Worm (Caenorhabditis elegans): ENCODE results near the gene hda-10.
A peak's percentile ranks its signal among the peaks of the same experiment; 100 is the strongest.

The hda-10 gene

DNA sequence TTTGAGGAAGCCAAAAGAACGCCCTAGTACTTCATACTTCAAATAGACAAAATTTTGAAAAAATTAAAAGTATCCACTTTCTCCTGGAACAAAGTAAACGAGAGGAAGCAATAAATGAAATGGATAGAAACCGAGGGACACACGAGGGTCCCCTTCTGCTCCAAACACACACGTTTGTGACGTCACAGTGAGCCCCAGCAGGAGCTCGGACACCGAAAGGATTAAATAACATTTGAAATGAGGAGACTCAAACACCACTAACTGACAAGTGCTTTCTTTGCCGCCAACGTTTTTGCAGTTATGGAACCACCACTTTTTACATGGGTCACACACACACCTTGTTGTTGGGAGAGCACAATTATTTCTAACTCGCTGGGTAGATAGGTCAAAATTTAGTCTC lies 21.0 kb downstream of the hda-10 start:
- TF ChIP-seq lin-35 (GFP tag; optimal IDR thresholded peaks at IDR 0.05) (peak in 1 of 3 experiments; percentile 31), let-607 (tag; optimal IDR thresholded peaks at IDR 0.05) (no peak)

DNA sequence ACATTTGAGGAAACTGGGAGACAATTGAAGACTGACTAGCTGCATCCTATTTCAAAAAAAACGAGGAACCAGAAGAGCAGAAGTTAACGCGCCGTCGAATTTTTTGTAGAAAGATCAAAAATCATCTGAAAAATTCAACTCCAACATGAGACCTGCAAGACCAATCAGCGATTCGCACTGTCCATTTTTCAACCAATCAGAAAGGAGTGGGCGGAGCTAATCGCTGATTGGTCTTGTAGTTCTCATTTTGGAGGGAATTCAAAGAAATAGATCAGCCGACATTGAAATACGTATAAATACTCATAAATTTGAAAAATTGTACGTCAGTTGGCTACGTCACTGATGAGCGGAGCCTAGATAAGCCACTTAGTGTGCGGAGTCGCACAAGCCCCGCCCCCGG lies 25.1 kb downstream of the hda-10 start:
- TF ChIP-seq mxl-1 (tag; optimal IDR thresholded peaks at IDR 0.05) (no peak), nfyb-1 (GFP tag; IDR thresholded peaks at IDR 0.05) (0 out of 2 replicates have a peak, but pooled peaks have one; percentile 40)

DNA sequence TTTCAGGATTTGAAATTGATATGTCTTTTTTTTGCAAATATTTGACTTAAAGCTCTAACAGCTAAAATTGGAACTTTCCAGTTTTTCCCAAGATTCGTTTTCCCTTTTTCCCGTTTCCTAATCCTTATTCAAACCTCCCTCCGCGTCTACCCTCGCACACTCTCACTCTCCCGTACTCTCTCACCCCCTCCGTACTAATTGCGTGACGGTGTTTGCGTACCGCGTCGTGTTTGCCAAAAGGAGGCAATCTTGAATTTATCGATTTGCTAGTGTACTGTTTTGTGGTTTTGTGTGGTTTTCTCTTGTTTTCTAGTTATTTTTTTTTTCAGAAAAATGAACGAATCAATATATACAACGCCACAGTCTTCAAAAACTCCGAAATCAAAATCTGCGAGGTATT lies 26.1 kb downstream of the hda-10 start, which contains the start of gene citk-1:
Gene citk-1 (plus strand): TSS at position 323 of the 400 bp plus-strand sequence.
- TF ChIP-seq lin-35 (GFP tag; optimal IDR thresholded peaks at IDR 0.05) (peak in 1 of 3 experiments; percentile 88), hmg-1.2 (GFP tag; IDR thresholded peaks at IDR 0.05) (peak; percentile 92), ceh-27 (GFP tag; optimal IDR thresholded peaks at IDR 0.05) (peak; percentile 37), snpc-4 (GFP tag; optimal IDR thresholded peaks at IDR 0.05) (no peak), snpc-4 (tag; optimal IDR thresholded peaks at IDR 0.05) (peak; percentile 5 to 54 (median 37)), ztf-25 (GFP tag; IDR thresholded peaks at IDR 0.05) (no peak), lag-1 (GFP tag; IDR thresholded peaks at IDR 0.05) (no peak), attf-5 (GFP tag; optimal IDR thresholded peaks at IDR 0.05) (peak; percentile 6), nhr-90 (tag; optimal IDR thresholded peaks at IDR 0.05) (no peak), dpl-1 (GFP tag; optimal IDR thresholded peaks at IDR 0.05) (peak; percentile 84), aptf-3 (GFP tag; IDR thresholded peaks at IDR 0.05) (no peak), nhr-27 (tag; optimal IDR thresholded peaks at IDR 0.05) (no peak), efl-1 (GFP tag; optimal IDR thresholded peaks at IDR 0.05) (peak; percentile 69), lir-1 (GFP tag; conservative IDR thresholded peaks at IDR 0.05) (no peak), mcd-1 (GFP tag; IDR thresholded peaks at IDR 0.05) (peak; percentile 57), ekl-4 (GFP tag; IDR thresholded peaks at IDR 0.05) (peak; percentile 58; the same call in 1 of the 2 replicates), lin-54 (GFP tag; optimal IDR thresholded peaks at IDR 0.05) (peak; percentile 88), nfya-2 (GFP tag; IDR thresholded peaks at IDR 0.05) (no peak), F52B5.7 (tag; optimal IDR thresholded peaks at IDR 0.05) (no peak), pha-4 (tag; optimal IDR thresholded peaks at IDR 0.05) (peak; percentile 49), zim-3 (tag; optimal IDR thresholded peaks at IDR 0.05) (no peak), F33H1.4 (GFP tag; IDR thresholded peaks at IDR 0.05) (no peak)

DNA sequence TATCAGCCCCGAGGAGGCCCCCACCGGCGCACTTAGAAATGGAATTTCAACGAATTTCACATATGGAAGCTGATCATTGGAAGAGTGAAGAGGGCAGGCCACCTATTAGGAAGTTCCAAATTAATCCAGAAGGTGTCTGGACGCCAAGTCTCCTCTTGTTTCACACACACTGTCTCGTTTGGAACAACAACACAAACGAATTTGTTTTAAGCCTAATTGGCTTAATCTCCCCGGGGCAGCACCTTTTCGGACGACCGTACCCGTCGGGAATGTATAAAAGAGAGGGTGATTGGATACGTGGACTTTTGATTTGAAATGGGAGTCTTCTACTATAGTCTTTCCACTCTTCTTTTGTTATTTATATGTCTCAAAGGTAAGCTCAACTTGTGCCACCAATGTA lies 33.5 kb downstream of the hda-10 start, which contains the start of gene mltn-3:
Gene mltn-3 (plus strand): TSS at position 301 of the 400 bp plus-strand sequence.
- TF ChIP-seq somi-1 (GFP tag; optimal IDR thresholded peaks at IDR 0.05) (no peak), sptf-2 (GFP tag; optimal IDR thresholded peaks at IDR 0.05) (no peak), lin-54 (GFP tag; optimal IDR thresholded peaks at IDR 0.05) (no peak), madf-6 (GFP tag; IDR thresholded peaks at IDR 0.05) (no peak), him-1 (tag; optimal IDR thresholded peaks at IDR 0.05) (no peak), pha-4 (tag; optimal IDR thresholded peaks at IDR 0.05) (no peak), athp-1 (tag; optimal IDR thresholded peaks at IDR 0.05) (no peak), tlf-1 (GFP tag; optimal IDR thresholded peaks at IDR 0.05) (no peak), lir-1 (GFP tag; conservative IDR thresholded peaks at IDR 0.05) (no peak)

DNA sequence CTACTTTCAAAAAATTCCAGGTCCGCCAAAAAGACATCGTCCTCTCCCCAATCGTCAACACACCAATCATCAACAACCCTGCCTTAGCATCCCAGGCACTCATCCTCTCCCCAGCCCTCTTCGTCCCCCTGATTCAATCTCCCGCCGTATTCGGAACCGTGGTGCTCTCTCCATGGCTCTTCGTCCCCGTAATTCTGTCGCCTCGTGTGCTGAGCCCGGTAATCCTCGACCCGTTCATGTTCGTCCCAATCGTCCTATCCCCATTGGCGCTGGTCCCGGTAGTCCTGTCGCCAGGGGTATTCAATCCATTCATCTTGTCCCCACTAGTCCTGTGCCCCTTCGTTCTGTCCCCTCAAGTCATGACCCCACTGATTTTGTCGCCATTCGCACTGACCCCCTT lies 36.6 kb downstream of the hda-10 start:
- no peak for TF ChIP-seq lin-26 (GFP tag; IDR thresholded peaks at IDR 0.05)
- peak; percentile 31 for TF ChIP-seq fkh-3 (tag; optimal IDR thresholded peaks at IDR 0.05)
- peak; percentile 79 for TF ChIP-seq zfh-2 (GFP tag; conservative IDR thresholded peaks at IDR 0.05)
